Comparison of ENCODE assay signal across 1 worm cellular context in genomic region chrII:10248355-10249041, ce11.
TF ChIP-seq lines count a peak whose summit lies in the region.

Gene atad-3 (plus strand): TSS chrII:10248991.

TF ChIP-seq in whole organism, L4 larva, 104 proteins besides CTCF, POLR2A, EP300 and RAD21 (continued from another document):
- TF ChIP-seq zip-2 (tag; optimal IDR thresholded peaks at IDR 0.05; lab: Kevin White, UChicago) (no peak), lin-13 (GFP tag; optimal IDR thresholded peaks at IDR 0.05; lab: Kevin White, UChicago) (peak; percentile 71), set-16 (GFP tag; IDR thresholded peaks at IDR 0.05; lab: Robert Waterston, UW) (peak; percentile 58), zfp-3 (GFP tag; conservative IDR thresholded peaks at IDR 0.05; lab: Robert Waterston, UW) (peak; percentile 92), nhr-28 (tag; optimal IDR thresholded peaks at IDR 0.05; lab: Kevin White, UChicago) (peak; percentile 68), lin-1 (GFP tag; IDR thresholded peaks at IDR 0.05; lab: Robert Waterston, UW) (peak; percentile 59; the same call in 1 of the 2 replicates), pqm-1 (tag; optimal IDR thresholded peaks at IDR 0.05; lab: Kevin White, UChicago) (no peak), lin-39 (tag; optimal IDR thresholded peaks at IDR 0.05; lab: Kevin White, UChicago) (no peak), php-3 (GFP tag; IDR thresholded peaks at IDR 0.05; lab: Robert Waterston, UW) (peak; percentile 82), ces-1 (GFP tag; optimal IDR thresholded peaks at IDR 0.05; lab: Kevin White, UChicago) (no peak), tag-97 (GFP tag; IDR thresholded peaks at IDR 0.05; lab: Robert Waterston, UW) (0 out of 2 replicates have a peak, but pooled peaks have one; percentile 66), snpc-1.2 (GFP tag; IDR thresholded peaks at IDR 0.05; lab: Robert Waterston, UW) (peak; percentile 85), T26A8.4 (GFP tag; IDR thresholded peaks at IDR 0.05; lab: Robert Waterston, UW) (peak; percentile 92), ceh-44 (GFP tag; IDR thresholded peaks at IDR 0.05; lab: Robert Waterston, UW) (peak; percentile 98), F26F4.8 (GFP tag; conservative IDR thresholded peaks at IDR 0.05; lab: Robert Waterston, UW) (no peak), zip-11 (GFP tag; IDR thresholded peaks at IDR 0.05; lab: Robert Waterston, UW) (no peak), nhr-25 (tag; optimal IDR thresholded peaks at IDR 0.05; lab: Kevin White, UChicago; ENCODE audit: borderline replicate concordance, insufficient read depth) (no peak), ZK546.5 (tag; optimal IDR thresholded peaks at IDR 0.05; lab: Kevin White, UChicago) (no peak), ceh-20 (GFP tag; IDR thresholded peaks at IDR 0.05; lab: Robert Waterston, UW) (peak; percentile 97), dmd-9 (GFP tag; IDR thresholded peaks at IDR 0.05; lab: Robert Waterston, UW) (peak; percentile 97), Y105C5A.15 (GFP tag; IDR thresholded peaks at IDR 0.05; lab: Robert Waterston, UW) (peak; percentile 59; the same call in 1 of the 2 replicates), madf-9 (GFP tag; conservative IDR thresholded peaks at IDR 0.05; lab: Robert Waterston, UW) (peak; percentile 93), mxl-2 (GFP tag; conservative IDR thresholded peaks at IDR 0.05; lab: Robert Waterston, UW) (peak; percentile 82), arid-1 (GFP tag; conservative IDR thresholded peaks at IDR 0.05; lab: Robert Waterston, UW) (peak; percentile 92), daf-16 (GFP tag; optimal IDR thresholded peaks at IDR 0.05; lab: Kevin White, UChicago) (peak in 1 of 2 experiments; percentile 37), daf-16 (tag; optimal IDR thresholded peaks at IDR 0.05; lab: Kevin White, UChicago) (peak; percentile 24), saeg-2 (GFP tag; IDR thresholded peaks at IDR 0.05; lab: Robert Waterston, UW) (peak; percentile 84), egl-27 (tag; optimal IDR thresholded peaks at IDR 0.05; lab: Kevin White, UChicago) (no peak)
